Worm (Caenorhabditis elegans): ENCODE data around the gene let-23.
A peak's percentile ranks its signal among the peaks of the same experiment; 100 is the strongest.

- TF ChIP-seq rec-8 (tag; optimal IDR thresholded peaks at IDR 0.05) (no peak), let-526 (GFP tag; IDR thresholded peaks at IDR 0.05) (no peak), ama-1 (optimal IDR thresholded peaks at IDR 0.05) (no peak), ama-1 (GFP tag; optimal IDR thresholded peaks at IDR 0.05) (no peak), let-607 (tag; optimal IDR thresholded peaks at IDR 0.05) (peak in 1 of 2 experiments; percentile 17)
Measured at ce11 chrII:9196325-9196724, 987 bp upstream of the let-23 start.

Measured in whole organism, young adult.